Fruit fly (Drosophila melanogaster) whole organism: ENCODE measurements around the gene CG16952.

Experiments
- CG8478 ChIP-seq: fragments of >200 bp; optimal IDR thresholded peaks from 2 replicates; lab custom pipeline; 2018; ENCODE audit warnings: inconsistent platforms
- Dll ChIP-seq: fragments of >200 bp; optimal IDR thresholded peaks from 2 replicates; lab custom pipeline; 2017
- pan ChIP-seq: fragments of >200 bp; optimal IDR thresholded peaks from 2 replicates; lab custom pipeline; 2017
- psq ChIP-seq: fragments of >200 bp; optimal IDR thresholded peaks from 2 replicates; lab custom pipeline; 2017

dm6 chrX:15888763-15889162, 18.8 kb downstream of the CG16952 start:
- TF ChIP-seq Dll (lab: Kevin White, UChicago) (no peak), pan (lab: Kevin White, UChicago) (no peak), CG8478 (lab: Kevin White, UChicago) (no peak), psq (no peak)
